Fruit fly (Drosophila melanogaster) whole organism, embryonic: ENCODE results near the gene her.

Source experiments
- CG10267 ChIP-seq: fragments of 200-800 bp; sonication (Bioruptor generic); optimal IDR thresholded peaks from 2 replicates; lab custom pipeline; 2018; ENCODE audit warnings: missing biosample characterization, mild to moderate bottlenecking, missing genetic modification characterization, moderate library complexity
- CG10543 ChIP-seq: fragments of 200-800 bp; sonication (Bioruptor generic); optimal IDR thresholded peaks from 3 replicates; lab custom pipeline; 2017; ENCODE audit warnings: missing biosample characterization, mild to moderate bottlenecking, missing genetic modification characterization, moderate library complexity
- CG12942 ChIP-seq: fragments of 200-800 bp; sonication (Bioruptor generic); optimal IDR thresholded peaks from 3 replicates; lab custom pipeline; 2016; ENCODE audit warnings: missing biosample characterization, missing genetic modification characterization
- CG13624 ChIP-seq: fragments of 200-800 bp; sonication (Bioruptor generic); optimal IDR thresholded peaks from 2 replicates; lab custom pipeline; 2016; ENCODE audit warnings: missing biosample characterization, missing genetic modification characterization
- CG15514 ChIP-seq: fragments of 200-800 bp; sonication (Bioruptor generic); optimal IDR thresholded peaks from 3 replicates; lab custom pipeline; 2017; ENCODE audit warnings: missing biosample characterization, missing genetic modification characterization, mild to moderate bottlenecking, moderate library complexity, missing genetic modification reagents
- CG16813 ChIP-seq: fragments of 200-800 bp; sonication (Bioruptor generic); IDR thresholded peaks from 3 replicates; pipeline ENCODE4 v1.3.6; 2022; ENCODE audit warnings: missing biosample characterization, missing genetic modification characterization; ENCODE audit not compliant: partially characterized antibody
- CG16863 ChIP-seq: fragments of 200-800 bp; sonication (Bioruptor generic); optimal IDR thresholded peaks from 3 replicates; lab custom pipeline; 2016; ENCODE audit warnings: missing biosample characterization, missing genetic modification characterization
- CG17186 ChIP-seq: fragments of 200-800 bp; sonication (Bioruptor generic); optimal IDR thresholded peaks from 3 replicates; lab custom pipeline; 2017; ENCODE audit warnings: missing biosample characterization, missing genetic modification reagents, missing genetic modification characterization
- CG17385 ChIP-seq: fragments of 200-800 bp; sonication (Bioruptor generic); optimal IDR thresholded peaks from 3 replicates; lab custom pipeline; 2018; ENCODE audit warnings: missing biosample characterization, mild to moderate bottlenecking, missing genetic modification characterization
- CG17568 ChIP-seq: fragments of 200-800 bp; sonication (Bioruptor generic); optimal IDR thresholded peaks from 2 replicates; lab custom pipeline; 2018; ENCODE audit warnings: missing biosample characterization, mild to moderate bottlenecking, missing genetic modification characterization, moderate library complexity
- CG2120 ChIP-seq: fragments of 200-800 bp; sonication (Bioruptor generic); optimal IDR thresholded peaks from 3 replicates; lab custom pipeline; 2016; ENCODE audit warnings: missing biosample characterization, missing genetic modification characterization
- CG2129 ChIP-seq: fragments of 200-800 bp; sonication (Bioruptor generic); IDR thresholded peaks from 2 replicates; pipeline ENCODE4 v1.3.6; 2022; ENCODE audit warnings: missing biosample characterization, missing genetic modification characterization; ENCODE audit not compliant: partially characterized antibody
- CG3065 ChIP-seq: fragments of 200-800 bp; sonication (Bioruptor generic); optimal IDR thresholded peaks from 2 replicates; lab custom pipeline; 2016; ENCODE audit warnings: missing biosample characterization, missing genetic modification characterization
- CG31388 ChIP-seq: fragments of 200-800 bp; sonication (Bioruptor generic); optimal IDR thresholded peaks from 2 replicates; lab custom pipeline; 2016; ENCODE audit warnings: missing biosample characterization, missing genetic modification characterization
- CG31441 ChIP-seq: fragments of 200-800 bp; sonication (Bioruptor generic); IDR thresholded peaks from 2 replicates; pipeline ENCODE4 v1.3.6; 2022; ENCODE audit warnings: missing biosample characterization, missing genetic modification characterization
- CG3726 ChIP-seq: fragments of 200-800 bp; sonication (Bioruptor generic); IDR thresholded peaks from 3 replicates; pipeline ENCODE4, ENCODE4 v1.3.6; 2022; ENCODE audit warnings: missing biosample characterization, missing genetic modification characterization
- CG42726 ChIP-seq: fragments of 200-800 bp; sonication (Bioruptor generic); IDR thresholded peaks from 2 replicates; pipeline ENCODE4 v1.3.6; 2022; ENCODE audit warnings: missing biosample characterization, missing genetic modification characterization; ENCODE audit not compliant: partially characterized antibody
- CG4360 ChIP-seq: fragments of 200-800 bp; sonication (Bioruptor generic); IDR thresholded peaks from 2 replicates; pipeline ENCODE4 v1.3.6; 2022; ENCODE audit warnings: missing biosample characterization, missing genetic modification characterization
- CG4617 ChIP-seq: fragments of 200-800 bp; sonication (Bioruptor generic); optimal IDR thresholded peaks from 3 replicates; lab custom pipeline; 2016; ENCODE audit warnings: missing biosample characterization, missing genetic modification characterization, borderline replicate concordance
- CG5953 ChIP-seq: fragments of 200-800 bp; sonication (Bioruptor generic); IDR thresholded peaks from 2 replicates; pipeline ENCODE4 v1.3.6; 2022; ENCODE audit warnings: missing biosample characterization, missing genetic modification characterization
- CG8281 ChIP-seq: fragments of 200-800 bp; sonication (Bioruptor generic); optimal IDR thresholded peaks from 2 replicates; lab custom pipeline; 2018; ENCODE audit warnings: missing biosample characterization, mild to moderate bottlenecking, missing genetic modification characterization, moderate library complexity
- CG8388 ChIP-seq: fragments of 200-800 bp; sonication (Bioruptor generic); optimal IDR thresholded peaks from 2 replicates; lab custom pipeline; 2019; ENCODE audit warnings: missing biosample characterization, mild to moderate bottlenecking, missing genetic modification characterization, moderate library complexity
- CG8478 ChIP-seq: fragments of >200 bp; optimal IDR thresholded peaks from 2 replicates; lab custom pipeline; 2018
- CG8924 ChIP-seq: fragments of 200-800 bp; optimal IDR thresholded peaks from 3 replicates; lab custom pipeline; 2019; ENCODE audit warnings: missing biosample characterization, mild to moderate bottlenecking, missing genetic modification characterization, moderate library complexity
- CG9437 ChIP-seq: fragments of 200-800 bp; sonication (Bioruptor generic); optimal IDR thresholded peaks from 2 replicates; lab custom pipeline; 2018; ENCODE audit warnings: missing biosample characterization, mild to moderate bottlenecking, missing genetic modification characterization
- CG9876 ChIP-seq: fragments of 200-800 bp; sonication (Bioruptor generic); optimal IDR thresholded peaks from 2 replicates; lab custom pipeline; 2016; ENCODE audit warnings: missing biosample characterization, missing genetic modification characterization
- CHES-1-like ChIP-seq: fragments of 200-800 bp; sonication (Bioruptor generic); optimal IDR thresholded peaks from 2 replicates; lab custom pipeline; 2016; ENCODE audit warnings: missing biosample characterization, missing genetic modification characterization
- Dfd ChIP-seq, 2 experiments: fragments of >200 bp; optimal IDR thresholded peaks; 2 replicates each; lab custom pipeline; 2017; ENCODE audit warnings: missing biosample characterization in 2 of 2, missing genetic modification characterization in 2 of 2
- ERR ChIP-seq: fragments of 200-800 bp; sonication (Bioruptor generic); optimal IDR thresholded peaks from 2 replicates; lab custom pipeline; 2016; ENCODE audit warnings: missing biosample characterization, missing genetic modification characterization
- HmgZ ChIP-seq: fragments of 200-800 bp; sonication (Bioruptor generic); optimal IDR thresholded peaks from 2 replicates; lab custom pipeline; 2018; ENCODE audit warnings: missing biosample characterization, mild to moderate bottlenecking, missing genetic modification characterization
- Kr ChIP-seq: fragments of 200-800 bp; sonication (Bioruptor generic); optimal IDR thresholded peaks from 2 replicates; lab custom pipeline; 2017; ENCODE audit warnings: missing biosample characterization, mild to moderate bottlenecking, missing genetic modification characterization
- MESR4 ChIP-seq: fragments of 200-800 bp; sonication (Bioruptor generic); optimal IDR thresholded peaks from 2 replicates; lab custom pipeline; 2018; ENCODE audit warnings: missing biosample characterization, mild to moderate bottlenecking, missing genetic modification characterization, moderate library complexity
- Mrtf ChIP-seq: fragments of 200-800 bp; sonication (Bioruptor generic); IDR thresholded peaks from 3 replicates; pipeline ENCODE4 v1.3.6; 2022; ENCODE audit warnings: missing biosample characterization, missing genetic modification characterization
- Optix ChIP-seq: fragments of 200-800 bp; sonication (Bioruptor generic); IDR thresholded peaks from 3 replicates; pipeline ENCODE4 v1.3.6; 2022; ENCODE audit warnings: missing biosample characterization, missing genetic modification characterization
- ase ChIP-seq: fragments of 200-800 bp; sonication (Bioruptor generic); IDR thresholded peaks from 3 replicates; pipeline ENCODE4 v1.3.6; 2022; ENCODE audit warnings: missing biosample characterization, missing genetic modification characterization
- ato ChIP-seq: fragments of 200-800 bp; sonication (Bioruptor generic); IDR thresholded peaks from 2 replicates; pipeline ENCODE4 v1.3.6; 2022; ENCODE audit warnings: missing biosample characterization, missing genetic modification characterization; ENCODE audit not compliant: partially characterized antibody
- bsh ChIP-seq, 2 experiments: fragments of 200-800 bp; sonication (Bioruptor generic); optimal IDR thresholded peaks; 2 replicates each; lab custom pipeline; 2017 to 2018; ENCODE audit warnings: mild to moderate bottlenecking in 2 of 2, missing biosample characterization in 2 of 2, missing genetic modification characterization in 2 of 2, moderate library complexity in 1 of 2
- chm ChIP-seq: fragments of 200-800 bp; sonication (Bioruptor generic); IDR thresholded peaks from 2 replicates; pipeline ENCODE4 v1.3.6; 2022; ENCODE audit warnings: missing biosample characterization, missing genetic modification characterization
- en ChIP-seq: fragments of 200-800 bp; sonication (Bioruptor generic); optimal IDR thresholded peaks from 2 replicates; lab custom pipeline; 2016; ENCODE audit warnings: missing biosample characterization, missing genetic modification characterization
- ftz-f1 ChIP-seq: fragments of 200-800 bp; sonication (Bioruptor generic); optimal IDR thresholded peaks from 2 replicates; lab custom pipeline; 2016; ENCODE audit warnings: missing biosample characterization, missing genetic modification characterization
- her ChIP-seq: fragments of 200-800 bp; sonication (Bioruptor generic); optimal IDR thresholded peaks from 2 replicates; lab custom pipeline; 2016; ENCODE audit warnings: missing biosample characterization, missing genetic modification characterization
- ind ChIP-seq: fragments of 200-800 bp; sonication (Bioruptor generic); optimal IDR thresholded peaks from 3 replicates; lab custom pipeline; 2016; ENCODE audit warnings: missing biosample characterization, missing genetic modification characterization
- mirr ChIP-seq: fragments of 200-800 bp; sonication (Bioruptor generic); optimal IDR thresholded peaks from 3 replicates; lab custom pipeline; 2018; ENCODE audit warnings: missing biosample characterization, mild to moderate bottlenecking, missing genetic modification characterization
- sens ChIP-seq: fragments of 200-800 bp; sonication (Bioruptor generic); peaks from one replicate; lab custom pipeline; 2016; ENCODE audit warnings: missing biosample characterization, missing genetic modification characterization
- sens-2 ChIP-seq: fragments of 200-800 bp; sonication (Bioruptor generic); IDR thresholded peaks from 2 replicates; pipeline ENCODE4 v1.3.6; 2022; ENCODE audit warnings: missing biosample characterization, missing genetic modification characterization
- sim ChIP-seq: fragments of 200-800 bp; sonication (Bioruptor generic); IDR thresholded peaks from 2 replicates; pipeline ENCODE4 v1.3.6; 2022; ENCODE audit warnings: missing biosample characterization, missing genetic modification characterization
- tap ChIP-seq: fragments of 200-800 bp; optimal IDR thresholded peaks from 3 replicates; lab custom pipeline; 2019; ENCODE audit warnings: missing biosample characterization, mild to moderate bottlenecking, missing genetic modification characterization, moderate library complexity
- unc-4 ChIP-seq: fragments of 200-800 bp; sonication (Bioruptor generic); IDR thresholded peaks from 2 replicates; pipeline ENCODE4 v1.3.6; 2022; ENCODE audit warnings: missing biosample characterization, missing genetic modification characterization; ENCODE audit not compliant: partially characterized antibody
- vvl ChIP-seq: fragments of 200-800 bp; sonication (Bioruptor generic); IDR thresholded peaks from 2 replicates; pipeline ENCODE4 v1.3.6; 2022; ENCODE audit warnings: missing biosample characterization, missing genetic modification characterization
- zfh2 ChIP-seq: fragments of 200-800 bp; sonication (Bioruptor generic); optimal IDR thresholded peaks from 2 replicates; lab custom pipeline; 2016; ENCODE audit warnings: missing biosample characterization, missing genetic modification characterization

The her gene

DNA sequence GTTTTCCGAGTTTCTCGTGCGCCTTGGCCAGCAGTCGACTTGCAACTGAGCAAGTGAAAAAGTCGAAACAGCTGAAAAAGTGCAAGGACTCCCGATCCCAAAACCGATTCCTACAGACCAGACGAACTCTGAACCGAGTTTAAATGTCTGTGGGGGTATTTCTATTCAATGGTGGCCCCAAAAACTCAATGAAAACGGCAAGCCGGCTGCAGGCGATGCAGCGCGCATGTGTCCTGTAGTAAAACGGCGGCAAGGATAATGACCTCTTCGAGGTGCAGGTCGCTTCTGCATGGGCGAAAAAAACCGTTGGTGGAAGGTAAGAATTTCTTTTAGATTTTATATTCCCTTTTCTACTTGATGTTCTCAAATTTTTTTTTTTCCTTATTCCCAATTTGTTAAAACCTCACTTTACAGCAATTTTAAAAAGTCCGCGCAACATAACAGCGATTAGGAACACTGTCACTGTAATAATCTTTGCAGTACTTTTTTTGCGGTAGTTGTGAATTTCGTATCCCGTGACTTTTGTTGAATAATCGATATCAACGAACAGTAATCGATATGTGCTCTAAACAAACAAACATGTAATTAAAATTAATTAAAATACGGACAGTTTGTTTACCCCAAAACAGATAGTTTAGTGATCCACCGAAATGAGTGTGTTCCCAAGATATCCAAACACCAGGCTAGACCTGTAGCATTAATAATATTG is at the start of gene her, which contains the start of gene Trpgamma (continued):
- TF ChIP-seq CG9876 (no peak), MESR4 (GFP tag; lab: Kevin White, UChicago) (peak; percentile 72), CG17568 (GFP tag; lab: Kevin White, UChicago) (no peak), CG8478 (lab: Kevin White, UChicago) (no peak), CG16863 (GFP tag; lab: Kevin White, UChicago) (no peak), mirr (GFP tag; lab: Kevin White, UChicago) (no peak), CG42726 (GFP tag; lab: Robert Waterston, UW) (peak; percentile 78; the same call in 1 of the 2 replicates), CG12942 (GFP tag; lab: Kevin White, UChicago) (no peak), unc-4 (GFP tag; lab: Robert Waterston, UW) (peak; percentile 93), vvl (GFP tag; lab: Robert Waterston, UW) (0 out of 2 replicates have a peak, but pooled peaks have one; percentile 46), CG9437 (no peak), chm (GFP tag; lab: Robert Waterston, UW) (no peak), CG16813 (peak; percentile 87), her (peak; percentile 31), CG8388 (GFP tag; lab: Kevin White, UChicago) (no peak), Optix (GFP tag; lab: Robert Waterston, UW) (no peak), tap (no peak), CG3065 (GFP tag; lab: Kevin White, UChicago) (no peak), CG31388 (GFP tag; lab: Kevin White, UChicago) (no peak), CG3726 (GFP tag; lab: Robert Waterston, UW) (0 out of 3 replicates have a peak, but pooled peaks have one; percentile 28), CG31441 (peak; percentile 85), ato (GFP tag; lab: Robert Waterston, UW) (peak; percentile 79), zfh2 (GFP tag; lab: Kevin White, UChicago) (peak; percentile 15), ERR (GFP tag; lab: Kevin White, UChicago) (no peak), CG2129 (GFP tag; lab: Robert Waterston, UW) (peak; percentile 75), Kr (GFP tag; lab: Kevin White, UChicago) (no peak), CG8924 (tag; lab: Kevin White, UChicago) (peak; percentile 11), CG13624 (GFP tag; lab: Kevin White, UChicago) (peak; percentile 45), en (GFP tag; lab: Kevin White, UChicago) (no peak), CG10543 (GFP tag; lab: Kevin White, UChicago) (no peak), ftz-f1 (GFP tag; lab: Kevin White, UChicago) (no peak), CG2120 (peak; percentile 40), Dfd (GFP tag; optimal IDR thresholded peaks at IDR 0.05; lab: Kevin White, UChicago) (no peak), HmgZ (tag; lab: Kevin White, UChicago) (peak; percentile 72), CG10267 (tag; lab: Kevin White, UChicago) (peak; percentile 91), ase (GFP tag; lab: Robert Waterston, UW) (no peak), CG4360 (GFP tag; lab: Robert Waterston, UW) (no peak), CG15514 (GFP tag; lab: Kevin White, UChicago) (peak; percentile 48), CG17186 (GFP tag; lab: Kevin White, UChicago) (peak; percentile 11), bsh (GFP tag; optimal IDR thresholded peaks at IDR 0.05; lab: Kevin White, UChicago) (peak in 1 of 2 experiments; percentile 7), CG5953 (GFP tag; lab: Robert Waterston, UW) (no peak), sens-2 (GFP tag; lab: Robert Waterston, UW) (no peak), CG4617 (peak; percentile 43), sens (GFP tag; lab: Kevin White, UChicago) (peak; percentile 83), CG17385 (GFP tag; lab: Kevin White, UChicago) (no peak), sim (no peak), CG8281 (tag; lab: Kevin White, UChicago) (no peak), CHES-1-like (GFP tag; lab: Kevin White, UChicago) (peak; percentile 25), Mrtf (GFP tag; lab: Robert Waterston, UW) (no peak), ind (no peak)
